Worm (Caenorhabditis elegans): ENCODE measurements around the gene T24E12.2.

ce11 chrII:3785257-3785656 lies 2.5 kb downstream of the T24E12.2 start, which contains the start of gene T24E12.1:
- TF ChIP-seq ref-1 (GFP tag; conservative IDR thresholded peaks at IDR 0.05) (no peak), tab-1 (GFP tag; IDR thresholded peaks at IDR 0.05) (no peak), cog-1 (tag; optimal IDR thresholded peaks at IDR 0.05) (no peak), T22C8.4 (GFP tag; IDR thresholded peaks at IDR 0.05) (no peak)
